Worm (Caenorhabditis elegans): ENCODE results near the gene F58A6.1.

Gene F58A6.1

DNA sequence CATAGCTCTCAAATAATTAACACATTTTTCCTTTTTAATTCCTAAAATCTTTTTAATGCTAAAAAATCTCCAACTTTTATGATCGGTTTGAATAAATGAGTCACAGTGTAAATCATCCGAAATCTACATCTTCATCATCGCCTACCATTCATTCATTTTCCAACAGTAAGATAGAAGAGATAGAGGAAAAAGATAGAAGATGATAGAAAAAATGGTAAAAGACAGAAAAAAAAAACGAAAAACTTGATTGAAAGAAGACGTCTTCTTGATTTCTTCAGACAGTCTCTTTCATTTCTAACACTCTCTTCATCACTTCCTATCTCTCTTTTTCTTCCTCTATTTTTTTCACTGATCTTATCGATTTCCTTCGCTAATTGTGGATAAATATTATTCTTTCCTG is 39.5 kb upstream of the F58A6.1 start:
- TF ChIP-seq lin-32 (GFP tag; optimal IDR thresholded peaks at IDR 0.05) (no peak), bed-3 (GFP tag; optimal IDR thresholded peaks at IDR 0.05) (no peak), sem-2 (GFP tag; optimal IDR thresholded peaks at IDR 0.05) (no peak), unc-39 (tag; optimal IDR thresholded peaks at IDR 0.05) (no peak), ceh-43 (GFP tag; optimal IDR thresholded peaks at IDR 0.05) (no peak), ceh-39 (tag; optimal IDR thresholded peaks at IDR 0.05) (no peak), pha-4 (tag; optimal IDR thresholded peaks at IDR 0.05) (no peak), cnd-1 (tag; optimal IDR thresholded peaks at IDR 0.05) (no peak)

DNA sequence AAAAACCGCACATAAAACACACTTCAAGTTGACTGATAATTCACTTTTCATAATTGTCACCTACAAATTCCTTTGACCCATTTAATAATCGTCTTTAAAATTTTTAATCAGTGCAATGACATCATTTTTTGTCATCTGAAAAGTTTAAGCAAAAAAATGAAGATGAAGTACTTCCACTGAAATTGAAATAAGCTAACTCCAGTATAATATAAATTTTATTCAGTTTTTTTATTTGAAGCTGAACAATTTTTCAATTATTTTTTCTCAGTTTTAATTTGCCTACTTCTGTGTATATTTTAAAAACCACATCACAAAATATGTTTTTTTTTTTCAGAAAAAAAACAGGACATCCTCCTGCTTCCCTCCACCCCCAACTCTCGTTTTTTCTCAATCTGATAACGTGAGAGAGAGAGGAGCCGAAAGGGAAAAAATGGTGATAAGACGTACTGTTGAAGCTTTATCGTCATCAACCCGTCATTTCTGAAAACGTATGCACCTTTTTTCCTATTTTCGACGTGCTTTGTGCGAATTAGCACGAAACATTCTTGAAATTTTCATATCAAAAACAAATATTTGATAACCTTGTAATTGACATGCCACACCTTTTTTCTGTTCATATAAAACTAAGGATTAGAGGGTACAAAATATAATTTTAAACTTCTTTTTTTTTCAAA is 38.8 kb upstream of the F58A6.1 start, which contains the start of the genes C04G6.11 and mpk-2:
TSS of gene C04G6.11 (minus strand) at position 51 of the 674 bp plus-strand sequence.
TSS of gene mpk-2 (plus strand) at position 335 of the 674 bp plus-strand sequence.
- TF ChIP-seq unc-120 (tag; optimal IDR thresholded peaks at IDR 0.05; ENCODE audit: poor library complexity, severe bottlenecking) = no peak

DNA sequence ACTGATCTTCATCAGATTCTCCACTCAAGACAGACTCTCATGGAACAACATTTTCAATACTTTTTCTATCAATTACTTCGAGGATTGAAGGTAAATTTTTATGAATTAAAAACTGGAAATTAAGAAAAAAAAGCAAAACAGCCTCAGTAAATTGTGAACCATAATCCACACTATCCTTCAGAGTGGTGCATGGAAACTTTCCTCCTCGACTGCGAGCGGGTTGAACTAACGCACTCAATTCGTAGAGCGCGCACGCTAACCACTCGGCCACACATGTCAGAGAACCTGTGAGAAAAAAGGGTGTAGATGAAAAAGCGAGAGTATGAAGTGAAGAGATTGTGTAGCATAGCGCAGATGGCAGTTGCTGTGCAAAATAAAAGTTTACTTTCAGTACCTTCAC is 37.7 kb upstream of the F58A6.1 start:
- TF ChIP-seq snpc-4 (tag; optimal IDR thresholded peaks at IDR 0.05) = no peak
- peak; percentile 19 for TF ChIP-seq elt-1 (tag; optimal IDR thresholded peaks at IDR 0.05; ENCODE audit: borderline replicate concordance, insufficient read depth)
- peak; percentile 93 for TF ChIP-seq bed-3 (GFP tag; optimal IDR thresholded peaks at IDR 0.05)
- peak; percentile 95 for TF ChIP-seq ham-2 (GFP tag; optimal IDR thresholded peaks at IDR 0.05)
- TF ChIP-seq mep-1 (tag; optimal IDR thresholded peaks at IDR 0.05) = peak; percentile 92
- peak; percentile 96 for TF ChIP-seq tbx-8 (GFP tag; optimal IDR thresholded peaks at IDR 0.05)
- TF ChIP-seq unc-62 (GFP tag; optimal IDR thresholded peaks at IDR 0.05) = peak; percentile 83
- no peak for TF ChIP-seq ceh-39 (tag; optimal IDR thresholded peaks at IDR 0.05)
- peak; percentile 36 for TF ChIP-seq pha-4 (tag; optimal IDR thresholded peaks at IDR 0.05)
- TF ChIP-seq sptf-1 (tag; optimal IDR thresholded peaks at IDR 0.05) = peak; percentile 99
- TF ChIP-seq mab-5 (tag; optimal IDR thresholded peaks at IDR 0.05) = no peak
- peak; percentile 86 for TF ChIP-seq nhr-28 (tag; optimal IDR thresholded peaks at IDR 0.05)
- TF ChIP-seq M03D4.4 (tag; optimal IDR thresholded peaks at IDR 0.05) = peak; percentile 98
- TF ChIP-seq nhr-76 (tag; optimal IDR thresholded peaks at IDR 0.05) = peak; percentile 22
- TF ChIP-seq flh-1 (GFP tag; optimal IDR thresholded peaks at IDR 0.05) = peak; percentile 93
- peak; percentile 71 for TF ChIP-seq lsy-2 (tag; optimal IDR thresholded peaks at IDR 0.05)
- peak; percentile 99 for TF ChIP-seq drap-1 (GFP tag; optimal IDR thresholded peaks at IDR 0.05)
- peak; percentile 83 for TF ChIP-seq hlh-1 (tag; optimal IDR thresholded peaks at IDR 0.05)
- no peak for TF ChIP-seq zip-8 (tag; optimal IDR thresholded peaks at IDR 0.05)
- peak; percentile 40 for TF ChIP-seq elt-3 (tag; optimal IDR thresholded peaks at IDR 0.05)
- TF ChIP-seq lin-32 (GFP tag; optimal IDR thresholded peaks at IDR 0.05) = peak; percentile 99
- peak; percentile 64 for TF ChIP-seq lin-13 (tag; optimal IDR thresholded peaks at IDR 0.05)
- peak; percentile 94 for TF ChIP-seq sem-2 (GFP tag; optimal IDR thresholded peaks at IDR 0.05)
- peak; percentile 98 for TF ChIP-seq ceh-83 (GFP tag; optimal IDR thresholded peaks at IDR 0.05)
- TF ChIP-seq blmp-1 (tag; optimal IDR thresholded peaks at IDR 0.05) = peak; percentile 11
- no peak for TF ChIP-seq ces-1 (GFP tag; optimal IDR thresholded peaks at IDR 0.05)
- peak; percentile 80 for TF ChIP-seq ztf-11 (tag; optimal IDR thresholded peaks at IDR 0.05)
- peak; percentile 22 for TF ChIP-seq unc-39 (tag; optimal IDR thresholded peaks at IDR 0.05)
- peak; percentile 96 for TF ChIP-seq unc-120 (tag; optimal IDR thresholded peaks at IDR 0.05; ENCODE audit: poor library complexity, severe bottlenecking)
- peak; percentile 72 for TF ChIP-seq nhr-12 (tag; optimal IDR thresholded peaks at IDR 0.05)
- no peak for TF ChIP-seq nhr-2 (tag; optimal IDR thresholded peaks at IDR 0.05)
- peak; percentile 99 for TF ChIP-seq mls-2 (tag; optimal IDR thresholded peaks at IDR 0.05)
- peak; percentile 53 for TF ChIP-seq nhr-237 (tag; optimal IDR thresholded peaks at IDR 0.05)
- peak; percentile 98 for TF ChIP-seq cnd-1 (tag; optimal IDR thresholded peaks at IDR 0.05)
- peak; percentile 93 for TF ChIP-seq ceh-43 (GFP tag; optimal IDR thresholded peaks at IDR 0.05)

DNA sequence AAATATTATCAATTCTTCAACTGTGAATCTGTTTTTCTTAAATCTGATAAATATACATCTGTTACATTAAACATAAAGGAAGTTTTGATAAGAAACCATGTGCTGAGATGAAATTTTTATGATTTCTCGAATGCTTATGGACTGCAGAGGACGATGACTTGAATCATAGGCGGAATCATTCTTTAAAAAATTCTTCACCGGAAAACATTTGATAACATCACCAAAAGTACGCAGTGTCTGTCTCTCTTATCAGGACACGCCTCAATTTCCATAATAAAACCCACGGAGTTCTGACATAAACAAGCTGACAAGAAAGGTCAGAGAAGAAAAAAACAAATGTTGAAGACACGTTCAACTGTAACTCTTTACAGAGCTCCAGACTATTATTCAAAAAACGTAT is 33.0 kb upstream of the F58A6.1 start, which contains the start of gene F09C12.2:
TSS of gene F09C12.2 (plus strand) at position 320 of the 400 bp plus-strand sequence.
- no peak for TF ChIP-seq ceh-39 (tag; optimal IDR thresholded peaks at IDR 0.05)
- TF ChIP-seq unc-62 (GFP tag; optimal IDR thresholded peaks at IDR 0.05) = no peak
- no peak for TF ChIP-seq mab-5 (tag; optimal IDR thresholded peaks at IDR 0.05)
- TF ChIP-seq ztf-11 (tag; optimal IDR thresholded peaks at IDR 0.05) = no peak
- TF ChIP-seq ceh-43 (GFP tag; optimal IDR thresholded peaks at IDR 0.05) = no peak
- no peak for TF ChIP-seq lsy-2 (tag; optimal IDR thresholded peaks at IDR 0.05)
- no peak for TF ChIP-seq nhr-76 (tag; optimal IDR thresholded peaks at IDR 0.05)
- no peak for TF ChIP-seq mls-2 (tag; optimal IDR thresholded peaks at IDR 0.05)
- no peak for TF ChIP-seq ces-1 (GFP tag; optimal IDR thresholded peaks at IDR 0.05)
- TF ChIP-seq elt-3 (tag; optimal IDR thresholded peaks at IDR 0.05) = no peak
- no peak for TF ChIP-seq ham-2 (GFP tag; optimal IDR thresholded peaks at IDR 0.05)
- no peak for TF ChIP-seq unc-120 (tag; optimal IDR thresholded peaks at IDR 0.05; ENCODE audit: poor library complexity, severe bottlenecking)
- no peak for TF ChIP-seq unc-39 (tag; optimal IDR thresholded peaks at IDR 0.05)
- TF ChIP-seq nhr-28 (tag; optimal IDR thresholded peaks at IDR 0.05) = no peak
- no peak for TF ChIP-seq flh-1 (GFP tag; optimal IDR thresholded peaks at IDR 0.05)
- no peak for TF ChIP-seq lin-13 (tag; optimal IDR thresholded peaks at IDR 0.05)
- TF ChIP-seq bed-3 (GFP tag; optimal IDR thresholded peaks at IDR 0.05) = no peak
- no peak for TF ChIP-seq sem-2 (GFP tag; optimal IDR thresholded peaks at IDR 0.05)
- TF ChIP-seq snpc-4 (tag; optimal IDR thresholded peaks at IDR 0.05) = no peak
- TF ChIP-seq nhr-2 (tag; optimal IDR thresholded peaks at IDR 0.05) = no peak
